Fruit fly (Drosophila melanogaster) whole organism, embryonic: ENCODE results near the gene CG17777.
A peak's percentile ranks its signal among the peaks of the same experiment; 100 is the strongest.

Experiments
- Abd-B ChIP-seq: fragments of 200-800 bp; sonication (Bioruptor generic); optimal IDR thresholded peaks from 2 replicates; lab custom pipeline; 2018; ENCODE audit warnings: missing biosample characterization, mild to moderate bottlenecking, missing genetic modification characterization, moderate library complexity
- Asciz ChIP-seq: fragments of 200-800 bp; sonication (Bioruptor generic); optimal IDR thresholded peaks from 2 replicates; lab custom pipeline; 2017; ENCODE audit warnings: missing biosample characterization, mild to moderate bottlenecking, missing genetic modification characterization, missing genetic modification reagents
- CG10274 ChIP-seq: fragments of 200-800 bp; sonication (Bioruptor generic); optimal IDR thresholded peaks from 3 replicates; lab custom pipeline; 2017; ENCODE audit warnings: missing biosample characterization, mild to moderate bottlenecking, missing genetic modification characterization
- CG10565 ChIP-seq: fragments of 200-800 bp; sonication (Bioruptor generic); optimal IDR thresholded peaks from 3 replicates; lab custom pipeline; 2016; ENCODE audit warnings: missing biosample characterization, mild to moderate bottlenecking, missing genetic modification characterization
- CG11093 ChIP-seq: fragments of 200-800 bp; sonication (Bioruptor generic); IDR thresholded peaks from 3 replicates; pipeline ENCODE4 v1.3.6; 2022; ENCODE audit warnings: missing biosample characterization, missing genetic modification characterization
- CG11456 ChIP-seq: fragments of 200-800 bp; sonication (Bioruptor generic); IDR thresholded peaks from 3 replicates; pipeline ENCODE4 v1.3.6; 2022; ENCODE audit warnings: missing biosample characterization, missing genetic modification characterization
- CG11504 ChIP-seq: fragments of 200-800 bp; sonication (Bioruptor generic); optimal IDR thresholded peaks from 3 replicates; lab custom pipeline; 2019; ENCODE audit warnings: missing biosample characterization, mild to moderate bottlenecking, missing genetic modification characterization, moderate library complexity
- CG12744 ChIP-seq: fragments of 200-800 bp; sonication (Bioruptor generic); optimal IDR thresholded peaks from 2 replicates; lab custom pipeline; 2016; ENCODE audit warnings: missing biosample characterization, missing genetic modification characterization
- CG14667 ChIP-seq: fragments of 200-800 bp; sonication (Bioruptor generic); IDR thresholded peaks from 2 replicates; pipeline ENCODE4 v1.3.6; 2022; ENCODE audit warnings: missing biosample characterization, missing genetic modification characterization
- CG14965 ChIP-seq: fragments of 200-800 bp; sonication (Bioruptor generic); optimal IDR thresholded peaks from 2 replicates; lab custom pipeline; 2016; ENCODE audit warnings: missing biosample characterization, missing genetic modification characterization, borderline replicate concordance
- CG16813 ChIP-seq: fragments of 200-800 bp; sonication (Bioruptor generic); IDR thresholded peaks from 3 replicates; pipeline ENCODE4 v1.3.6; 2022; ENCODE audit warnings: missing biosample characterization, missing genetic modification characterization; ENCODE audit not compliant: partially characterized antibody
- CG17802 ChIP-seq: fragments of 200-800 bp; sonication (Bioruptor generic); optimal IDR thresholded peaks from 2 replicates; lab custom pipeline; 2018; ENCODE audit warnings: missing biosample characterization, mild to moderate bottlenecking, missing genetic modification characterization, moderate library complexity
- CG18599 ChIP-seq: fragments of 200-800 bp; sonication (Bioruptor generic); optimal IDR thresholded peaks from 3 replicates; lab custom pipeline; 2017; ENCODE audit warnings: missing biosample characterization, missing genetic modification characterization, mild to moderate bottlenecking, moderate library complexity, missing genetic modification reagents
- CG2116 ChIP-seq: fragments of 200-800 bp; sonication (Bioruptor generic); optimal IDR thresholded peaks from 3 replicates; lab custom pipeline; 2018; ENCODE audit warnings: missing biosample characterization, mild to moderate bottlenecking, missing genetic modification characterization
- CG2199 ChIP-seq: fragments of 200-800 bp; sonication (Bioruptor generic); IDR thresholded peaks from 3 replicates; pipeline ENCODE4 v1.3.6; 2022; ENCODE audit warnings: missing biosample characterization, missing genetic modification characterization
- CG31441 ChIP-seq: fragments of 200-800 bp; sonication (Bioruptor generic); IDR thresholded peaks from 2 replicates; pipeline ENCODE4 v1.3.6; 2022; ENCODE audit warnings: missing biosample characterization, missing genetic modification characterization
- CG4617 ChIP-seq: fragments of 200-800 bp; sonication (Bioruptor generic); optimal IDR thresholded peaks from 3 replicates; lab custom pipeline; 2016; ENCODE audit warnings: missing biosample characterization, missing genetic modification characterization, borderline replicate concordance
- CG5245 ChIP-seq: fragments of 200-800 bp; sonication (Bioruptor generic); optimal IDR thresholded peaks from 3 replicates; lab custom pipeline; 2016; ENCODE audit warnings: missing biosample characterization, missing genetic modification characterization
- CG6689 ChIP-seq: fragments of 200-800 bp; sonication (Bioruptor generic); IDR thresholded peaks from 2 replicates; pipeline ENCODE4 v1.3.6; 2022; ENCODE audit warnings: missing biosample characterization, missing genetic modification characterization
- CG7963 ChIP-seq: fragments of 200-800 bp; sonication (Bioruptor generic); IDR thresholded peaks from 3 replicates; pipeline ENCODE4 v1.3.6; 2022; ENCODE audit warnings: missing biosample characterization, missing genetic modification characterization; ENCODE audit not compliant: partially characterized antibody
- CG8388 ChIP-seq: fragments of 200-800 bp; sonication (Bioruptor generic); optimal IDR thresholded peaks from 2 replicates; lab custom pipeline; 2019; ENCODE audit warnings: missing biosample characterization, mild to moderate bottlenecking, missing genetic modification characterization, moderate library complexity
- CoRest ChIP-seq: fragments of 200-800 bp; sonication (Bioruptor generic); optimal IDR thresholded peaks from 3 replicates; lab custom pipeline; 2018; ENCODE audit warnings: missing biosample characterization, mild to moderate bottlenecking, missing genetic modification characterization, moderate library complexity
- Doc3 ChIP-seq: fragments of 200-800 bp; sonication (Bioruptor generic); IDR thresholded peaks from 3 replicates; pipeline ENCODE4 v1.3.6; 2022; ENCODE audit warnings: missing biosample characterization, missing genetic modification characterization; ENCODE audit not compliant: partially characterized antibody
- HmgD ChIP-seq: fragments of 200-800 bp; sonication (Bioruptor generic); optimal IDR thresholded peaks from 3 replicates; lab custom pipeline; 2016; ENCODE audit warnings: missing biosample characterization, missing genetic modification characterization
- Kr ChIP-seq: fragments of 200-800 bp; sonication (Bioruptor generic); optimal IDR thresholded peaks from 2 replicates; lab custom pipeline; 2017; ENCODE audit warnings: missing biosample characterization, mild to moderate bottlenecking, missing genetic modification characterization
- Myb ChIP-seq: fragments of 200-800 bp; sonication (Bioruptor generic); optimal IDR thresholded peaks from 2 replicates; lab custom pipeline; 2016; ENCODE audit warnings: missing biosample characterization, missing genetic modification characterization
- Ravus ChIP-seq: fragments of 200-800 bp; sonication (Bioruptor generic); IDR thresholded peaks from 2 replicates; pipeline ENCODE4 v1.3.6; 2022; ENCODE audit warnings: missing biosample characterization, missing genetic modification characterization
- Sry-β ChIP-seq: fragments of 200-800 bp; sonication (Bioruptor generic); optimal IDR thresholded peaks from 2 replicates; lab custom pipeline; 2018; ENCODE audit warnings: missing biosample characterization, mild to moderate bottlenecking, missing genetic modification characterization, moderate library complexity
- ab ChIP-seq: fragments of 200-800 bp; sonication (Bioruptor generic); optimal IDR thresholded peaks from 2 replicates; lab custom pipeline; 2016; ENCODE audit warnings: missing biosample characterization, missing genetic modification characterization
- ap ChIP-seq: fragments of 200-800 bp; sonication (Bioruptor generic); IDR thresholded peaks from 2 replicates; pipeline ENCODE4 v1.3.6; 2022; ENCODE audit warnings: missing biosample characterization, missing genetic modification characterization
- ash1 ChIP-seq: fragments of 200-800 bp; sonication (Bioruptor generic); optimal IDR thresholded peaks from 2 replicates; lab custom pipeline; 2018; ENCODE audit warnings: missing biosample characterization, mild to moderate bottlenecking, missing genetic modification characterization
- bigmax ChIP-seq: fragments of 200-800 bp; sonication (Bioruptor generic); optimal IDR thresholded peaks from 2 replicates; lab custom pipeline; 2018; ENCODE audit warnings: missing biosample characterization, mild to moderate bottlenecking, missing genetic modification characterization
- cwo ChIP-seq: fragments of 200-800 bp; sonication (Bioruptor generic); optimal IDR thresholded peaks from 3 replicates; lab custom pipeline; 2017; ENCODE audit warnings: missing biosample characterization, missing genetic modification characterization, mild to moderate bottlenecking, moderate library complexity, missing genetic modification reagents
- gfzf ChIP-seq: fragments of 200-800 bp; sonication (Bioruptor generic); optimal IDR thresholded peaks from 2 replicates; lab custom pipeline; 2016; ENCODE audit warnings: missing biosample characterization, mild to moderate bottlenecking, missing genetic modification characterization, moderate library complexity
- gro ChIP-seq: fragments of 200-800 bp; sonication (Bioruptor generic); optimal IDR thresholded peaks from 2 replicates; lab custom pipeline; 2016; ENCODE audit warnings: missing biosample characterization, missing genetic modification characterization
- gsb-n ChIP-seq: fragments of 200-800 bp; sonication (Bioruptor generic); optimal IDR thresholded peaks from 3 replicates; lab custom pipeline; 2018; ENCODE audit warnings: missing biosample characterization, mild to moderate bottlenecking, missing genetic modification characterization
- lilli ChIP-seq: fragments of 200-800 bp; sonication (Bioruptor generic); optimal IDR thresholded peaks from 3 replicates; lab custom pipeline; 2016; ENCODE audit warnings: missing biosample characterization, missing genetic modification characterization
- mam ChIP-seq: fragments of 200-800 bp; sonication (Bioruptor generic); optimal IDR thresholded peaks from 3 replicates; lab custom pipeline; 2016; ENCODE audit warnings: missing biosample characterization, missing genetic modification characterization
- mirr ChIP-seq: fragments of 200-800 bp; sonication (Bioruptor generic); optimal IDR thresholded peaks from 3 replicates; lab custom pipeline; 2018; ENCODE audit warnings: missing biosample characterization, mild to moderate bottlenecking, missing genetic modification characterization
- oc ChIP-seq: fragments of 200-800 bp; sonication (Bioruptor generic); optimal IDR thresholded peaks from 2 replicates; lab custom pipeline; 2018; ENCODE audit warnings: missing biosample characterization, mild to moderate bottlenecking, missing genetic modification characterization, moderate library complexity
- otp ChIP-seq: fragments of 200-800 bp; sonication (Bioruptor generic); IDR thresholded peaks from 3 replicates; pipeline ENCODE4, ENCODE4 v1.3.6; 2022; ENCODE audit warnings: missing biosample characterization, missing genetic modification characterization
- prd ChIP-seq, 3 experiments: fragments of >200 bp in 2 of 3; fragments of 200-800 bp in 1 of 3; sonication (Bioruptor generic) in 1 of 3; optimal IDR thresholded peaks in 2 of 3; IDR thresholded peaks in 1 of 3; 2 replicates in 2 of 3; 3 replicates in 1 of 3; pipeline versions ENCODE4 v1.3.6 to Lab custom; 2017 to 2022; ENCODE audit warnings: missing biosample characterization in 1 of 3, missing genetic modification characterization in 1 of 3
- repo ChIP-seq: fragments of 200-800 bp; sonication (Bioruptor generic); optimal IDR thresholded peaks from 2 replicates; lab custom pipeline; 2016; ENCODE audit warnings: missing biosample characterization, missing genetic modification characterization
- ro ChIP-seq: fragments of 200-800 bp; sonication (Bioruptor generic); IDR thresholded peaks from 2 replicates; pipeline ENCODE4 v1.3.6; 2022; ENCODE audit warnings: missing biosample characterization, missing genetic modification characterization
- schlank ChIP-seq: fragments of 200-800 bp; sonication (Bioruptor generic); optimal IDR thresholded peaks from 2 replicates; lab custom pipeline; 2018; ENCODE audit warnings: missing biosample characterization, mild to moderate bottlenecking, missing genetic modification characterization
- sim ChIP-seq: fragments of 200-800 bp; sonication (Bioruptor generic); IDR thresholded peaks from 2 replicates; pipeline ENCODE4 v1.3.6; 2022; ENCODE audit warnings: missing biosample characterization, missing genetic modification characterization
- tin ChIP-seq: fragments of 200-800 bp; sonication (Bioruptor generic); optimal IDR thresholded peaks from 3 replicates; lab custom pipeline; 2016; ENCODE audit warnings: missing biosample characterization, missing genetic modification characterization
- trh ChIP-seq: fragments of 200-800 bp; sonication (Bioruptor generic); optimal IDR thresholded peaks from 2 replicates; lab custom pipeline; 2016; ENCODE audit warnings: missing biosample characterization, missing genetic modification characterization
- tup ChIP-seq: fragments of 200-800 bp; sonication (Bioruptor generic); optimal IDR thresholded peaks from 2 replicates; lab custom pipeline; 2016; ENCODE audit warnings: missing biosample characterization, mild to moderate bottlenecking, missing genetic modification characterization, moderate library complexity
- twi ChIP-seq: fragments of 200-800 bp; optimal IDR thresholded peaks from 2 replicates; lab custom pipeline; 2019; ENCODE audit warnings: missing biosample characterization, mild to moderate bottlenecking, missing genetic modification characterization, moderate library complexity

CG17777 gene

DNA sequence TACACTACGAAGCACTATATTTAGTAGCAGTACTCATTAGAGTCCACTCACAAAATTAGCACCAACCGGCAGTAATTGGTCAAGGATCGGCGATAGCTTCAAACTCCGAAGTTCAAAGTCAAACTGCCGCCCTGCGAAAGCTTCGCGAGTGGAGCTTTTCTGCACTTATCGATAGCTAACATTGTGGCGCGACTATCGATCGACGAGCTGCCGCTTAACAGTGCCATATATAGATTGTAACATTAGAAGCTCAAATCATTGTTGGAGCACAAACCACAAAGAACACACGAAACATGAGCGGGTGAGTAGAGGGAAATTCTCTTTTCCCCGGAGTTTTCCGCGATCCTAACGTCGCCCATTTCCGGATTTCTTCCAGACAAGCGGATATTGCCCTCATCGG, 41.5 kb upstream of the CG17777 start, which contains the start of gene Pgd (continued):
- no peak for TF ChIP-seq gro (GFP tag; lab: Kevin White, UChicago)
- TF ChIP-seq sim (GFP tag; lab: Robert Waterston, UW) = no peak
- TF ChIP-seq CG10565 (GFP tag; lab: Kevin White, UChicago) = no peak
- TF ChIP-seq schlank = no peak
- TF ChIP-seq mirr (GFP tag; lab: Kevin White, UChicago) = peak; percentile 3
- TF ChIP-seq cwo = no peak
- TF ChIP-seq tin (GFP tag; lab: Kevin White, UChicago) = no peak
- TF ChIP-seq Asciz = no peak
- TF ChIP-seq Doc3 (GFP tag; lab: Robert Waterston, UW) = peak; percentile 58; the same call in 2 of the 3 replicates
- TF ChIP-seq otp = no peak
- no peak for TF ChIP-seq CG5245
- TF ChIP-seq twi (tag; lab: Kevin White, UChicago) = no peak
- TF ChIP-seq CoRest (tag; lab: Kevin White, UChicago) = no peak
- no peak for TF ChIP-seq ash1
- TF ChIP-seq CG11456 = no peak
- TF ChIP-seq CG14965 = no peak
- TF ChIP-seq CG7963 (GFP tag; lab: Robert Waterston, UW) = 0 out of 3 replicates have a peak, but pooled peaks have one; percentile 32
- no peak for TF ChIP-seq CG10274 (GFP tag; lab: Kevin White, UChicago)
- no peak for TF ChIP-seq ap (GFP tag; lab: Robert Waterston, UW)
- TF ChIP-seq CG2199 (GFP tag; lab: Robert Waterston, UW) = no peak
- TF ChIP-seq bigmax (GFP tag; lab: Kevin White, UChicago) = no peak
- TF ChIP-seq ab (GFP tag; lab: Kevin White, UChicago) = no peak
- TF ChIP-seq lilli = no peak
- TF ChIP-seq CG11504 = no peak
- no peak for TF ChIP-seq CG11093 (GFP tag; lab: Robert Waterston, UW)
- peak; percentile 47; the same call in 1 of the 3 replicates for TF ChIP-seq CG16813 (GFP tag; lab: Robert Waterston, UW)
- no peak for TF ChIP-seq CG8388
- TF ChIP-seq repo = no peak
- no peak for TF ChIP-seq gsb-n (tag; lab: Kevin White, UChicago)
- TF ChIP-seq CG2116 (GFP tag; lab: Kevin White, UChicago) = peak; percentile 9
- TF ChIP-seq Ravus = no peak
- TF ChIP-seq oc (tag; lab: Kevin White, UChicago) = no peak
- TF ChIP-seq tup (GFP tag; lab: Kevin White, UChicago) = no peak
- TF ChIP-seq ro (GFP tag; lab: Robert Waterston, UW) = no peak
- TF ChIP-seq trh (GFP tag; lab: Kevin White, UChicago) = no peak
- no peak for TF ChIP-seq Sry-β
- peak; percentile 73 for TF ChIP-seq Myb (GFP tag; lab: Kevin White, UChicago)
- no peak for TF ChIP-seq CG6689 (GFP tag; lab: Robert Waterston, UW)
- TF ChIP-seq CG14667 = no peak
- no peak for TF ChIP-seq Kr (GFP tag; lab: Kevin White, UChicago)
- TF ChIP-seq CG17802 (tag; lab: Kevin White, UChicago) = no peak
- TF ChIP-seq prd (optimal IDR thresholded peaks at IDR 0.05; lab: Kevin White, UChicago) = no peak
- TF ChIP-seq prd (GFP tag; IDR thresholded peaks at IDR 0.05; lab: Robert Waterston, UW) = no peak
- TF ChIP-seq CG12744 (GFP tag; lab: Kevin White, UChicago) = no peak
- TF ChIP-seq CG31441 (GFP tag; lab: Robert Waterston, UW) = no peak
- no peak for TF ChIP-seq Abd-B (GFP tag; lab: Kevin White, UChicago)
- peak; percentile 26 for TF ChIP-seq CG18599 (GFP tag; lab: Kevin White, UChicago)
- TF ChIP-seq gfzf (GFP tag; lab: Kevin White, UChicago) = no peak
- no peak for TF ChIP-seq HmgD
- no peak for TF ChIP-seq mam (GFP tag; lab: Kevin White, UChicago)
- no peak for TF ChIP-seq CG4617 (GFP tag; lab: Kevin White, UChicago)
- TF ChIP-seq, all 482 proteins: peak for 49
